Worm (Caenorhabditis elegans): ENCODE data around the gene C06A1.6.

- TF ChIP-seq W03F9.2 (tag; optimal IDR thresholded peaks at IDR 0.05) (no peak), him-1 (tag; optimal IDR thresholded peaks at IDR 0.05) (no peak)
Measured at ce11 chrII:10559671-10560184, 4.8 kb downstream of the C06A1.6 start.
